Fruit fly (Drosophila melanogaster): ENCODE results near the gene Lkr.

- TF ChIP-seq EcR (GFP tag; optimal IDR thresholded peaks at IDR 0.05) (no peak), Pif1B (GFP tag; optimal IDR thresholded peaks at IDR 0.05) (no peak), CG9948 (tag; optimal IDR thresholded peaks at IDR 0.05) (no peak), CG4496 (GFP tag; IDR thresholded peaks at IDR 0.05) (no peak), CG12605 (GFP tag; IDR thresholded peaks at IDR 0.05) (no peak), Ets98B (GFP tag; IDR thresholded peaks at IDR 0.05) (no peak), D1 (tag; optimal IDR thresholded peaks at IDR 0.05) (no peak)
Observed at dm6 chr3L:5510760-5511159, 18.4 kb downstream of the Lkr start, which contains the start of gene CG34342.

All from whole organism, pupa.